Fruit fly (Drosophila melanogaster) whole organism, embryonic: ENCODE data around the gene slf.
A peak's percentile ranks its signal among the peaks of the same experiment; 100 is the strongest.

Experiments
- Adf1 ChIP-seq: fragments of 200-800 bp; sonication (Bioruptor generic); IDR thresholded peaks from 2 replicates; pipeline ENCODE4 v1.3.6; 2022; ENCODE audit warnings: missing biosample characterization, missing genetic modification characterization
- Asciz ChIP-seq: fragments of 200-800 bp; sonication (Bioruptor generic); optimal IDR thresholded peaks from 2 replicates; lab custom pipeline; 2017; ENCODE audit warnings: missing biosample characterization, mild to moderate bottlenecking, missing genetic modification characterization, missing genetic modification reagents
- CG10543 ChIP-seq: fragments of 200-800 bp; sonication (Bioruptor generic); optimal IDR thresholded peaks from 3 replicates; lab custom pipeline; 2017; ENCODE audit warnings: missing biosample characterization, mild to moderate bottlenecking, missing genetic modification characterization, moderate library complexity
- CG13775 ChIP-seq: fragments of 200-800 bp; sonication (Bioruptor generic); optimal IDR thresholded peaks from 3 replicates; lab custom pipeline; 2017; ENCODE audit warnings: missing biosample characterization, mild to moderate bottlenecking, missing genetic modification characterization
- CG16815 ChIP-seq: fragments of 200-800 bp; sonication (Bioruptor generic); optimal IDR thresholded peaks from 3 replicates; lab custom pipeline; 2017; ENCODE audit warnings: missing biosample characterization, mild to moderate bottlenecking, missing genetic modification characterization
- CG17612 ChIP-seq: fragments of 200-800 bp; sonication (Bioruptor generic); IDR thresholded peaks from 2 replicates; pipeline ENCODE4 v1.3.6; 2022; ENCODE audit warnings: missing biosample characterization, missing genetic modification characterization
- CG18599 ChIP-seq: fragments of 200-800 bp; sonication (Bioruptor generic); optimal IDR thresholded peaks from 3 replicates; lab custom pipeline; 2017; ENCODE audit warnings: missing biosample characterization, missing genetic modification characterization, mild to moderate bottlenecking, moderate library complexity, missing genetic modification reagents
- CG18619 ChIP-seq: fragments of 200-800 bp; sonication (Bioruptor generic); optimal IDR thresholded peaks from 3 replicates; lab custom pipeline; 2017; ENCODE audit warnings: missing biosample characterization, mild to moderate bottlenecking, missing genetic modification characterization
- CG2120 ChIP-seq: fragments of 200-800 bp; sonication (Bioruptor generic); optimal IDR thresholded peaks from 3 replicates; lab custom pipeline; 2016; ENCODE audit warnings: missing biosample characterization, missing genetic modification characterization
- CG2199 ChIP-seq: fragments of 200-800 bp; sonication (Bioruptor generic); IDR thresholded peaks from 3 replicates; pipeline ENCODE4 v1.3.6; 2022; ENCODE audit warnings: missing biosample characterization, missing genetic modification characterization
- CG3163 ChIP-seq: fragments of 200-800 bp; sonication (Bioruptor generic); optimal IDR thresholded peaks from 3 replicates; lab custom pipeline; 2016; ENCODE audit warnings: missing biosample characterization, missing genetic modification characterization
- CG34422 ChIP-seq: fragments of 200-800 bp; sonication (Bioruptor generic); IDR thresholded peaks from 3 replicates; pipeline ENCODE4 v1.3.6; 2022; ENCODE audit warnings: missing biosample characterization, missing genetic modification characterization
- CG4360 ChIP-seq: fragments of 200-800 bp; sonication (Bioruptor generic); IDR thresholded peaks from 2 replicates; pipeline ENCODE4 v1.3.6; 2022; ENCODE audit warnings: missing biosample characterization, missing genetic modification characterization
- CG4404 ChIP-seq: fragments of 200-800 bp; sonication (Bioruptor generic); IDR thresholded peaks from 2 replicates; pipeline ENCODE4 v1.3.6; 2022; ENCODE audit warnings: missing biosample characterization, missing genetic modification characterization
- CG4730 ChIP-seq: fragments of 200-800 bp; sonication (Bioruptor generic); IDR thresholded peaks from 2 replicates; pipeline ENCODE4 v1.3.6; 2022; ENCODE audit warnings: missing biosample characterization, missing genetic modification characterization
- CG4854 ChIP-seq: fragments of 200-800 bp; sonication (Bioruptor generic); optimal IDR thresholded peaks from 2 replicates; lab custom pipeline; 2016; ENCODE audit warnings: missing biosample characterization, missing genetic modification characterization, inconsistent platforms
- CG6254 ChIP-seq: fragments of 200-800 bp; sonication (Bioruptor generic); optimal IDR thresholded peaks from 3 replicates; lab custom pipeline; 2017; ENCODE audit warnings: mild to moderate bottlenecking, missing biosample characterization, missing genetic modification reagents, missing genetic modification characterization
- CG6683 ChIP-seq: fragments of 200-800 bp; sonication (Bioruptor generic); optimal IDR thresholded peaks from 2 replicates; lab custom pipeline; 2017; ENCODE audit warnings: missing biosample characterization, mild to moderate bottlenecking, missing genetic modification characterization, missing genetic modification reagents
- CG7372 ChIP-seq: fragments of 200-800 bp; sonication (Bioruptor generic); IDR thresholded peaks from 2 replicates; pipeline ENCODE4 v1.3.6; 2022; ENCODE audit warnings: missing biosample characterization, missing genetic modification characterization
- CG8290 ChIP-seq, 3 experiments: fragments of 200-800 bp; sonication (Bioruptor generic); optimal IDR thresholded peaks; 2 replicates each; lab custom pipeline; 2016 to 2019; ENCODE audit warnings: missing biosample characterization in 3 of 3, missing genetic modification characterization in 3 of 3, mild to moderate bottlenecking in 2 of 3, moderate library complexity in 1 of 3
- CG9437 ChIP-seq: fragments of 200-800 bp; sonication (Bioruptor generic); optimal IDR thresholded peaks from 2 replicates; lab custom pipeline; 2018; ENCODE audit warnings: missing biosample characterization, mild to moderate bottlenecking, missing genetic modification characterization
- ERR ChIP-seq: fragments of 200-800 bp; sonication (Bioruptor generic); optimal IDR thresholded peaks from 2 replicates; lab custom pipeline; 2016; ENCODE audit warnings: missing biosample characterization, missing genetic modification characterization
- Fer1 ChIP-seq: fragments of 200-800 bp; sonication (Bioruptor generic); optimal IDR thresholded peaks from 2 replicates; lab custom pipeline; 2017; ENCODE audit warnings: missing biosample characterization, mild to moderate bottlenecking, missing genetic modification characterization
- Hr78 ChIP-seq, 2 experiments: fragments of 200-800 bp in 1 of 2; fragments of >200 bp in 1 of 2; sonication (Bioruptor generic) in 1 of 2; optimal IDR thresholded peaks; 2 replicates each; lab custom pipeline; 2017 to 2019; ENCODE audit warnings: missing biosample characterization in 2 of 2, missing genetic modification characterization in 2 of 2, mild to moderate bottlenecking in 1 of 2, moderate library complexity in 1 of 2
- MESR4 ChIP-seq: fragments of 200-800 bp; sonication (Bioruptor generic); optimal IDR thresholded peaks from 2 replicates; lab custom pipeline; 2018; ENCODE audit warnings: missing biosample characterization, mild to moderate bottlenecking, missing genetic modification characterization, moderate library complexity
- Mrtf ChIP-seq: fragments of 200-800 bp; sonication (Bioruptor generic); IDR thresholded peaks from 3 replicates; pipeline ENCODE4 v1.3.6; 2022; ENCODE audit warnings: missing biosample characterization, missing genetic modification characterization
- Myb ChIP-seq: fragments of 200-800 bp; sonication (Bioruptor generic); optimal IDR thresholded peaks from 2 replicates; lab custom pipeline; 2016; ENCODE audit warnings: missing biosample characterization, missing genetic modification characterization
- Pdp1 ChIP-seq, 2 experiments: fragments of 200-800 bp; sonication (Bioruptor generic); optimal IDR thresholded peaks; 3 replicates each; lab custom pipeline; 2016; ENCODE audit warnings: missing biosample characterization in 2 of 2, missing genetic modification characterization in 2 of 2, mild to moderate bottlenecking in 1 of 2, moderate library complexity in 1 of 2
- Sox100B ChIP-seq: fragments of 200-800 bp; sonication (Bioruptor generic); optimal IDR thresholded peaks from 3 replicates; lab custom pipeline; 2018; ENCODE audit warnings: missing biosample characterization, mild to moderate bottlenecking, missing genetic modification characterization
- Trl ChIP-seq, 3 experiments: fragments of >200 bp in 2 of 3; fragments of 200-800 bp in 1 of 3; sonication (Bioruptor generic) in 1 of 3; optimal IDR thresholded peaks; 2 replicates in 1 of 3; 3 replicates in 2 of 3; lab custom pipeline; 2016 to 2017; ENCODE audit warnings: missing biosample characterization in 1 of 3, missing genetic modification characterization in 1 of 3
- YL-1 ChIP-seq: fragments of 200-800 bp; sonication (Bioruptor generic); optimal IDR thresholded peaks from 3 replicates; lab custom pipeline; 2017; ENCODE audit warnings: missing biosample characterization, mild to moderate bottlenecking, missing genetic modification characterization
- aop ChIP-seq: fragments of 200-800 bp; sonication (Bioruptor generic); IDR thresholded peaks from 2 replicates; pipeline ENCODE4 v1.3.6; 2022; ENCODE audit warnings: missing biosample characterization, missing genetic modification characterization
- chn ChIP-seq: fragments of 200-800 bp; sonication (Bioruptor generic); optimal IDR thresholded peaks from 2 replicates; lab custom pipeline; 2016; ENCODE audit warnings: missing biosample characterization, missing genetic modification characterization
- corto ChIP-seq: fragments of 200-800 bp; sonication (Bioruptor generic); optimal IDR thresholded peaks from 2 replicates; lab custom pipeline; 2016; ENCODE audit warnings: missing biosample characterization, mild to moderate bottlenecking, missing genetic modification characterization, moderate library complexity
- crc ChIP-seq: fragments of 200-800 bp; sonication (Bioruptor generic); optimal IDR thresholded peaks from 2 replicates; lab custom pipeline; 2016; ENCODE audit warnings: missing biosample characterization, missing genetic modification characterization
- gfzf ChIP-seq: fragments of 200-800 bp; sonication (Bioruptor generic); optimal IDR thresholded peaks from 2 replicates; lab custom pipeline; 2016; ENCODE audit warnings: missing biosample characterization, mild to moderate bottlenecking, missing genetic modification characterization, moderate library complexity
- jumu ChIP-seq: fragments of 200-800 bp; sonication (Bioruptor generic); optimal IDR thresholded peaks from 3 replicates; lab custom pipeline; 2016; ENCODE audit warnings: missing biosample characterization, missing genetic modification characterization
- lilli ChIP-seq: fragments of 200-800 bp; sonication (Bioruptor generic); optimal IDR thresholded peaks from 3 replicates; lab custom pipeline; 2016; ENCODE audit warnings: missing biosample characterization, missing genetic modification characterization
- lola ChIP-seq, 3 experiments: fragments of >200 bp in 2 of 3; fragments of 200-800 bp in 1 of 3; sonication (Bioruptor generic) in 1 of 3; optimal IDR thresholded peaks; 2 replicates each; lab custom pipeline; 2017 to 2019; ENCODE audit warnings: missing biosample characterization in 3 of 3, missing genetic modification characterization in 3 of 3, mild to moderate bottlenecking in 1 of 3, moderate library complexity in 1 of 3
- mld ChIP-seq: fragments of 200-800 bp; sonication (Bioruptor generic); IDR thresholded peaks from 3 replicates; pipeline ENCODE4 v1.3.6; 2022; ENCODE audit warnings: missing biosample characterization, missing genetic modification characterization; ENCODE audit not compliant: partially characterized antibody
- p53 ChIP-seq: fragments of 200-800 bp; sonication (Bioruptor generic); optimal IDR thresholded peaks from 2 replicates; lab custom pipeline; 2016; ENCODE audit warnings: missing biosample characterization, missing genetic modification characterization
- phol ChIP-seq: fragments of 200-800 bp; sonication (Bioruptor generic); optimal IDR thresholded peaks from 3 replicates; lab custom pipeline; 2018; ENCODE audit warnings: missing biosample characterization, mild to moderate bottlenecking, missing genetic modification characterization, moderate library complexity
- salm ChIP-seq: fragments of 200-800 bp; sonication (Bioruptor generic); optimal IDR thresholded peaks from 2 replicates; lab custom pipeline; 2018; ENCODE audit warnings: missing biosample characterization, mild to moderate bottlenecking, missing genetic modification characterization
- so ChIP-seq: fragments of 200-800 bp; sonication (Bioruptor generic); IDR thresholded peaks from 3 replicates; pipeline ENCODE4 v1.3.6; 2022; ENCODE audit warnings: missing biosample characterization, missing genetic modification characterization
- sqz ChIP-seq: fragments of 200-800 bp; sonication (Bioruptor generic); optimal IDR thresholded peaks from 3 replicates; lab custom pipeline; 2018; ENCODE audit warnings: missing biosample characterization, mild to moderate bottlenecking, missing genetic modification characterization
- sug ChIP-seq: fragments of 200-800 bp; optimal IDR thresholded peaks from 2 replicates; lab custom pipeline; 2019; ENCODE audit warnings: missing biosample characterization, mild to moderate bottlenecking, missing genetic modification characterization, moderate library complexity
- zen ChIP-seq: fragments of 200-800 bp; sonication (Bioruptor generic); optimal IDR thresholded peaks from 3 replicates; lab custom pipeline; 2018; ENCODE audit warnings: missing biosample characterization, mild to moderate bottlenecking, missing genetic modification characterization, moderate library complexity

Gene slf

dm6 chr2L:4847191-4847853, 45.6 kb upstream of the slf start, which contains the start of the genes mxt and CG11927 (continued):
- peak; percentile 49 for TF ChIP-seq CG8290 (GFP tag; optimal IDR thresholded peaks at IDR 0.05; lab: Kevin White, UChicago)
- TF ChIP-seq CG8290 (tag; optimal IDR thresholded peaks at IDR 0.05; lab: Kevin White, UChicago): no peak
- no peak for TF ChIP-seq Asciz (GFP tag; lab: Kevin White, UChicago)
- TF ChIP-seq Trl (optimal IDR thresholded peaks at IDR 0.05; lab: Kevin White, UChicago): no peak
- no peak for TF ChIP-seq Trl (GFP tag; optimal IDR thresholded peaks at IDR 0.05; lab: Kevin White, UChicago)
- peak; percentile 47 for TF ChIP-seq phol (tag; lab: Kevin White, UChicago)
- peak; percentile 73 for TF ChIP-seq CG2120 (GFP tag; lab: Kevin White, UChicago)
- TF ChIP-seq Fer1 (GFP tag; lab: Kevin White, UChicago): no peak
- no peak for TF ChIP-seq zen (tag; lab: Kevin White, UChicago)
- TF ChIP-seq CG4404 (GFP tag; lab: Robert Waterston, UW): 0 out of 2 replicates have a peak, but pooled peaks have one; percentile 9
- TF ChIP-seq CG3163: peak; percentile 15
- TF ChIP-seq so: no peak
- TF ChIP-seq CG9437 (GFP tag; lab: Kevin White, UChicago): peak; percentile 99
- peak; percentile 59 for TF ChIP-seq CG13775 (GFP tag; lab: Kevin White, UChicago)
- peak; percentile 44; the same call in 1 of the 3 replicates for TF ChIP-seq CG34422 (GFP tag; lab: Robert Waterston, UW)
- no peak for TF ChIP-seq corto (GFP tag; lab: Kevin White, UChicago)
- no peak for TF ChIP-seq p53 (GFP tag; lab: Kevin White, UChicago)
- no peak for TF ChIP-seq Sox100B (GFP tag; lab: Kevin White, UChicago)
- no peak for TF ChIP-seq CG2199 (GFP tag; lab: Robert Waterston, UW)
- no peak for TF ChIP-seq Hr78 (GFP tag; optimal IDR thresholded peaks at IDR 0.05; lab: Kevin White, UChicago)
- TF ChIP-seq Mrtf (GFP tag; lab: Robert Waterston, UW): peak; percentile 27; the same call in 1 of the 3 replicates
- no peak for TF ChIP-seq CG17612
- TF ChIP-seq gfzf (GFP tag; lab: Kevin White, UChicago): no peak
- TF ChIP-seq salm: no peak
- no peak for TF ChIP-seq jumu (GFP tag; lab: Kevin White, UChicago)
- TF ChIP-seq lilli (GFP tag; lab: Kevin White, UChicago): peak; percentile 75
- peak; percentile 38 for TF ChIP-seq CG18619 (GFP tag; lab: Kevin White, UChicago)
- no peak for TF ChIP-seq CG4854 (GFP tag; lab: Kevin White, UChicago)
- no peak for TF ChIP-seq YL-1 (GFP tag; lab: Kevin White, UChicago)
- no peak for TF ChIP-seq CG7372 (GFP tag; lab: Robert Waterston, UW)
- no peak for TF ChIP-seq CG4730 (GFP tag; lab: Robert Waterston, UW)
- peak; percentile 44 for TF ChIP-seq Myb (GFP tag; lab: Kevin White, UChicago)
- no peak for TF ChIP-seq CG16815 (GFP tag; lab: Kevin White, UChicago)
- TF ChIP-seq CG10543: peak; percentile 56
- TF ChIP-seq CG18599 (GFP tag; lab: Kevin White, UChicago): no peak
- TF ChIP-seq CG6254 (GFP tag; lab: Kevin White, UChicago): no peak
- peak in 1 of 3 experiments; percentile 35 for TF ChIP-seq lola (GFP tag; optimal IDR thresholded peaks at IDR 0.05; lab: Kevin White, UChicago)

DNA sequence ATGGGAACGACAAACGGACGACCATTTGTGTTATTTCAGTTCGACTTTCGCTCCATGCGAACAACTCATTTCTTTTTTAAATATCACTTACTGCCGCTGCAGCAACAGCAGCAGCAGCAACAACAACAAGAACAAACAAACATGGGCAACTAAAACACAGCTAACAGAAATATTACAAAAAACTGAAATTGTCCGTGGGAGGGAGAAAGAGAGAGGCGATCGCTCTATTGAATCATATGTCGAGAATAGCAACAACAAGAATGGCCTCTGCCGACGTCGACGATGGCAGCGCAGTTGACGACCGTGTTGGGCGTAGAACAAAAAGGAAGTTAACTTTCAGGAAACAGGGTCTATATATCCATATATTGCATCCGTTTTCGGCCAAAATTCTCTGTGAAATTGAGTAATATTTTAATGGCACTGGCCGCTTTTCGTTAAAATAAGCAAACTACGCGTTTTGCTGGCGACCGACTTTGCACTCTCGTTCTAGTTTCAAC, 45.0 kb upstream of the slf start:
- TF ChIP-seq chn (GFP tag; lab: Kevin White, UChicago) (no peak), CG6683 (GFP tag; lab: Kevin White, UChicago) (no peak), sqz (GFP tag; lab: Kevin White, UChicago) (peak; percentile 41), Pdp1 (GFP tag; optimal IDR thresholded peaks at IDR 0.05; lab: Kevin White, UChicago) (peak in 1 of 2 experiments; percentile 71), gfzf (GFP tag; lab: Kevin White, UChicago) (no peak), Adf1 (GFP tag; lab: Robert Waterston, UW) (peak; percentile 95), sug (peak; percentile 32), Trl (optimal IDR thresholded peaks at IDR 0.05; lab: Kevin White, UChicago) (peak in 1 of 2 experiments; percentile 32), Trl (GFP tag; optimal IDR thresholded peaks at IDR 0.05; lab: Kevin White, UChicago) (no peak), CG4360 (GFP tag; lab: Robert Waterston, UW) (peak; percentile 84), MESR4 (GFP tag; lab: Kevin White, UChicago) (peak; percentile 49), aop (GFP tag; lab: Robert Waterston, UW) (no peak), ERR (GFP tag; lab: Kevin White, UChicago) (no peak), mld (0 out of 3 replicates have a peak, but pooled peaks have one; percentile 22), crc (GFP tag; lab: Kevin White, UChicago) (no peak)
